Fruit fly (Drosophila melanogaster): ENCODE data around the gene Galt.
A peak's percentile ranks its signal among the peaks of the same experiment; 100 is the strongest.

The Galt gene

dm6 chr2L:6683992-6684882 is 16.4 kb upstream of the Galt start, which contains the start of gene Nhe3 (continued):
- TF ChIP-seq HLH54F (GFP tag; optimal IDR thresholded peaks at IDR 0.05) (peak; percentile 85), Camta (GFP tag; optimal IDR thresholded peaks at IDR 0.05) (peak; percentile 60), CG18619 (GFP tag; optimal IDR thresholded peaks at IDR 0.05) (peak; percentile 67), CG12769 (tag; optimal IDR thresholded peaks at IDR 0.05) (peak; percentile 75), CG3726 (GFP tag; IDR thresholded peaks at IDR 0.05) (peak; percentile 29; the same call in 1 of the 3 replicates), CG6854 (GFP tag; optimal IDR thresholded peaks at IDR 0.05) (peak; percentile 30), CG17359 (tag; optimal IDR thresholded peaks at IDR 0.05) (peak; percentile 73), Meics (GFP tag; optimal IDR thresholded peaks at IDR 0.05) (peak; percentile 77), CG34224 (GFP tag; IDR thresholded peaks at IDR 0.05; ENCODE audit: partially characterized antibody) (peak; percentile 46), CG8924 (tag; optimal IDR thresholded peaks at IDR 0.05) (peak; percentile 77), btn (GFP tag; optimal IDR thresholded peaks at IDR 0.05) (peak; percentile 48), Lim3 (GFP tag; IDR thresholded peaks at IDR 0.05) (no peak), NfI (GFP tag; optimal IDR thresholded peaks at IDR 0.05) (peak; percentile 75), H15 (GFP tag; IDR thresholded peaks at IDR 0.05) (peak; percentile 82), CG10959 (GFP tag; IDR thresholded peaks at IDR 0.05) (peak; percentile 68), CG1024 (GFP tag; IDR thresholded peaks at IDR 0.05) (peak; percentile 68; the same call in 1 of the 2 replicates), CG43689 (GFP tag; IDR thresholded peaks at IDR 0.05) (no peak; the same call in 1 of the 2 replicates), bowl (GFP tag; IDR thresholded peaks at IDR 0.05) (peak; percentile 35; the same call in 1 of the 2 replicates), CG16863 (GFP tag; optimal IDR thresholded peaks at IDR 0.05) (peak; percentile 77), tna (GFP tag; IDR thresholded peaks at IDR 0.05; ENCODE audit: partially characterized antibody) (no peak), nom (GFP tag; optimal IDR thresholded peaks at IDR 0.05) (peak; percentile 49), CG2678 (tag; optimal IDR thresholded peaks at IDR 0.05) (peak; percentile 82), CG18262 (tag; optimal IDR thresholded peaks at IDR 0.05) (peak; percentile 78), gce (GFP tag; IDR thresholded peaks at IDR 0.05) (peak; percentile 71; the same call in 1 of the 3 replicates), Bteb2 (GFP tag; optimal IDR thresholded peaks at IDR 0.05) (peak; percentile 81), CG2199 (GFP tag; IDR thresholded peaks at IDR 0.05) (peak; percentile 70; the same call in 1 of the 3 replicates), dimm (GFP tag; IDR thresholded peaks at IDR 0.05) (no peak; the same call in none of the 2 replicates), lab (GFP tag; optimal IDR thresholded peaks at IDR 0.05) (no peak), CrebB (tag; optimal IDR thresholded peaks at IDR 0.05) (peak; percentile 65), CG32767 (GFP tag; IDR thresholded peaks at IDR 0.05) (no peak; the same call in 1 of the 2 replicates), Dfd (GFP tag; optimal IDR thresholded peaks at IDR 0.05) (no peak), CG3995 (GFP tag; optimal IDR thresholded peaks at IDR 0.05) (peak; percentile 85), Fer2 (tag; optimal IDR thresholded peaks at IDR 0.05) (peak; percentile 41), CG2116 (GFP tag; optimal IDR thresholded peaks at IDR 0.05) (peak; percentile 76), CG1832 (GFP tag; optimal IDR thresholded peaks at IDR 0.05) (no peak), insv (GFP tag; optimal IDR thresholded peaks at IDR 0.05) (peak in 1 of 2 experiments; percentile 29), bbx (GFP tag; IDR thresholded peaks at IDR 0.05; ENCODE audit: partially characterized antibody) (peak; percentile 51; the same call in 1 of the 2 replicates), CG7963 (GFP tag; IDR thresholded peaks at IDR 0.05; ENCODE audit: partially characterized antibody) (0 out of 3 replicates have a peak, but pooled peaks have one; percentile 12), CG6683 (GFP tag; optimal IDR thresholded peaks at IDR 0.05) (peak; percentile 18), pzg (GFP tag; optimal IDR thresholded peaks at IDR 0.05) (peak; percentile 40), Jarid2 (GFP tag; optimal IDR thresholded peaks at IDR 0.05) (peak; percentile 84), Dip3 (GFP tag; optimal IDR thresholded peaks at IDR 0.05) (peak; percentile 88), fd102C (GFP tag; optimal IDR thresholded peaks at IDR 0.05) (no peak), Tbp (GFP tag; optimal IDR thresholded peaks at IDR 0.05) (no peak), hth (optimal IDR thresholded peaks at IDR 0.05) (no peak), Antp (GFP tag; optimal IDR thresholded peaks at IDR 0.05) (peak; percentile 77), CG13624 (GFP tag; optimal IDR thresholded peaks at IDR 0.05) (peak; percentile 80), C15 (GFP tag; IDR thresholded peaks at IDR 0.05) (peak; percentile 65; the same call in 1 of the 3 replicates)

Data from whole organism, embryonic.